Worm (Caenorhabditis elegans) whole organism, L4 larva: ENCODE data around the gene C45H4.14.

Source experiments
- R02D3.7 ChIP-seq: fragments of 150-350 bp; sonication (generic microtip); optimal IDR thresholded peaks from 3 replicates; lab custom pipeline; 2014; ENCODE audit warnings: missing biosample characterization, missing genetic modification characterization
- ceh-28 ChIP-seq: fragments of 150-350 bp; optimal IDR thresholded peaks from 2 replicates; lab custom pipeline; 2014; ENCODE audit warnings: missing biosample characterization, missing genetic modification reagents, missing genetic modification characterization
- lin-15B ChIP-seq: fragments of 150-350 bp; sonication (generic microtip); optimal IDR thresholded peaks from 3 replicates; lab custom pipeline; 2014; ENCODE audit warnings: missing biosample characterization, missing genetic modification characterization
- lin-39 ChIP-seq: fragments of 150-350 bp; optimal IDR thresholded peaks from 2 replicates; lab custom pipeline; 2014; ENCODE audit warnings: missing biosample characterization, missing genetic modification reagents, missing genetic modification characterization
- snpc-4 ChIP-seq: fragments of 150-350 bp; optimal IDR thresholded peaks from 2 replicates; lab custom pipeline; 2014; ENCODE audit warnings: missing biosample characterization, missing genetic modification characterization
- unc-130 ChIP-seq: sonication (generic microtip); optimal IDR thresholded peaks from 2 replicates; lab custom pipeline; 2016; ENCODE audit warnings: missing genetic modification reagents, missing genetic modification characterization, missing compliant biosample characterization

ce11 chrV:2199594-2199993 lies 40.4 kb upstream of the C45H4.14 start:
- no peak for TF ChIP-seq R02D3.7 (tag; lab: Kevin White, UChicago)
- no peak for TF ChIP-seq snpc-4 (tag; lab: Kevin White, UChicago)
- no peak for TF ChIP-seq unc-130 (GFP tag; lab: Kevin White, UChicago)
- no peak for TF ChIP-seq ceh-28 (tag; lab: Kevin White, UChicago)
- TF ChIP-seq lin-39 (tag; lab: Kevin White, UChicago) = no peak
- no peak for TF ChIP-seq lin-15B (tag; lab: Kevin White, UChicago)
